Fruit fly (Drosophila melanogaster) whole organism, embryonic: ENCODE data around the gene sv.
A peak's percentile ranks its signal among the peaks of the same experiment; 100 is the strongest.

Source experiments
- Ada2b ChIP-seq: fragments of 200-800 bp; sonication (Bioruptor generic); IDR thresholded peaks from 2 replicates; pipeline ENCODE4 v1.3.6; 2022; ENCODE audit warnings: missing biosample characterization, missing genetic modification characterization
- Asciz ChIP-seq: fragments of 200-800 bp; sonication (Bioruptor generic); optimal IDR thresholded peaks from 2 replicates; lab custom pipeline; 2017; ENCODE audit warnings: missing biosample characterization, mild to moderate bottlenecking, missing genetic modification characterization, missing genetic modification reagents
- Atf6 ChIP-seq: fragments of 200-800 bp; sonication (Bioruptor generic); IDR thresholded peaks from 2 replicates; pipeline ENCODE4 v1.3.6; 2022; ENCODE audit warnings: missing biosample characterization, missing genetic modification characterization
- CG10366 ChIP-seq: fragments of 200-800 bp; sonication (Bioruptor generic); IDR thresholded peaks from 2 replicates; pipeline ENCODE4 v1.3.6; 2022; ENCODE audit warnings: missing biosample characterization, missing genetic modification characterization
- CG10565 ChIP-seq: fragments of 200-800 bp; sonication (Bioruptor generic); optimal IDR thresholded peaks from 3 replicates; lab custom pipeline; 2016; ENCODE audit warnings: missing biosample characterization, mild to moderate bottlenecking, missing genetic modification characterization
- CG11093 ChIP-seq: fragments of 200-800 bp; sonication (Bioruptor generic); IDR thresholded peaks from 3 replicates; pipeline ENCODE4 v1.3.6; 2022; ENCODE audit warnings: missing biosample characterization, missing genetic modification characterization
- CG11723 ChIP-seq: fragments of 200-800 bp; sonication (Bioruptor generic); optimal IDR thresholded peaks from 2 replicates; lab custom pipeline; 2017; ENCODE audit warnings: missing biosample characterization, mild to moderate bottlenecking, missing genetic modification characterization
- CG12219 ChIP-seq: fragments of 200-800 bp; sonication (Bioruptor generic); optimal IDR thresholded peaks from 3 replicates; lab custom pipeline; 2018; ENCODE audit warnings: missing biosample characterization, mild to moderate bottlenecking, missing genetic modification characterization
- CG13296 ChIP-seq: fragments of 200-800 bp; sonication (Bioruptor generic); optimal IDR thresholded peaks from 3 replicates; lab custom pipeline; 2018; ENCODE audit warnings: missing biosample characterization, mild to moderate bottlenecking, missing genetic modification characterization
- CG17385 ChIP-seq: fragments of 200-800 bp; sonication (Bioruptor generic); optimal IDR thresholded peaks from 3 replicates; lab custom pipeline; 2018; ENCODE audit warnings: missing biosample characterization, mild to moderate bottlenecking, missing genetic modification characterization
- CG17802 ChIP-seq: fragments of 200-800 bp; sonication (Bioruptor generic); optimal IDR thresholded peaks from 2 replicates; lab custom pipeline; 2018; ENCODE audit warnings: missing biosample characterization, mild to moderate bottlenecking, missing genetic modification characterization, moderate library complexity
- CG18262 ChIP-seq: fragments of 200-800 bp; optimal IDR thresholded peaks from 3 replicates; lab custom pipeline; 2019; ENCODE audit warnings: missing biosample characterization, mild to moderate bottlenecking, missing genetic modification characterization, moderate library complexity
- CG30020 ChIP-seq: fragments of 200-800 bp; optimal IDR thresholded peaks from 2 replicates; lab custom pipeline; 2019; ENCODE audit warnings: missing biosample characterization, mild to moderate bottlenecking, missing genetic modification characterization, moderate library complexity
- CG4404 ChIP-seq: fragments of 200-800 bp; sonication (Bioruptor generic); IDR thresholded peaks from 2 replicates; pipeline ENCODE4 v1.3.6; 2022; ENCODE audit warnings: missing biosample characterization, missing genetic modification characterization
- CG4854 ChIP-seq: fragments of 200-800 bp; sonication (Bioruptor generic); optimal IDR thresholded peaks from 2 replicates; lab custom pipeline; 2016; ENCODE audit warnings: missing biosample characterization, missing genetic modification characterization, inconsistent platforms
- CG6654 ChIP-seq: fragments of 200-800 bp; sonication (Bioruptor generic); optimal IDR thresholded peaks from 2 replicates; lab custom pipeline; 2017; ENCODE audit warnings: missing biosample characterization, mild to moderate bottlenecking, missing genetic modification characterization
- CG6683 ChIP-seq: fragments of 200-800 bp; sonication (Bioruptor generic); optimal IDR thresholded peaks from 2 replicates; lab custom pipeline; 2017; ENCODE audit warnings: missing biosample characterization, mild to moderate bottlenecking, missing genetic modification characterization, missing genetic modification reagents
- CG7357 ChIP-seq: fragments of 200-800 bp; sonication (Bioruptor generic); IDR thresholded peaks from 3 replicates; pipeline ENCODE4 v1.3.6; 2022; ENCODE audit warnings: missing biosample characterization, missing genetic modification characterization
- CG7839 ChIP-seq: fragments of 200-800 bp; sonication (Bioruptor generic); optimal IDR thresholded peaks from 3 replicates; lab custom pipeline; 2018; ENCODE audit warnings: missing biosample characterization, mild to moderate bottlenecking, missing genetic modification characterization, moderate library complexity
- CG9437 ChIP-seq: fragments of 200-800 bp; sonication (Bioruptor generic); optimal IDR thresholded peaks from 2 replicates; lab custom pipeline; 2018; ENCODE audit warnings: missing biosample characterization, mild to moderate bottlenecking, missing genetic modification characterization
- Eip74EF ChIP-seq, 2 experiments: fragments of 200-800 bp in 1 of 2; fragments of >200 bp in 1 of 2; sonication (Bioruptor generic) in 1 of 2; optimal IDR thresholded peaks; 2 replicates each; lab custom pipeline; 2017 to 2019; ENCODE audit warnings: missing biosample characterization in 2 of 2, missing genetic modification characterization in 2 of 2, mild to moderate bottlenecking in 1 of 2, moderate library complexity in 1 of 2
- Elba2 ChIP-seq: fragments of 200-800 bp; sonication (Bioruptor generic); optimal IDR thresholded peaks from 3 replicates; lab custom pipeline; 2016; ENCODE audit warnings: missing biosample characterization, missing genetic modification characterization
- GATAe ChIP-seq: fragments of 200-800 bp; sonication (Bioruptor generic); conservative IDR thresholded peaks from 2 replicates; pipeline ENCODE4 v1.3.6; 2022; ENCODE audit warnings: missing biosample characterization, missing genetic modification characterization
- H15 ChIP-seq: fragments of 200-800 bp; sonication (Bioruptor generic); IDR thresholded peaks from 3 replicates; pipeline ENCODE4 v1.3.6; 2022; ENCODE audit warnings: missing biosample characterization, missing genetic modification characterization
- Lhr ChIP-seq: fragments of 200-800 bp; sonication (Bioruptor generic); optimal IDR thresholded peaks from 3 replicates; lab custom pipeline; 2017; ENCODE audit warnings: mild to moderate bottlenecking, missing biosample characterization, missing genetic modification reagents, missing genetic modification characterization
- MTF-1 ChIP-seq: fragments of 200-800 bp; sonication (Bioruptor generic); optimal IDR thresholded peaks from 2 replicates; lab custom pipeline; 2018; ENCODE audit warnings: missing biosample characterization, mild to moderate bottlenecking, missing genetic modification characterization, borderline replicate concordance
- Oli ChIP-seq: fragments of 200-800 bp; sonication (Bioruptor generic); optimal IDR thresholded peaks from 2 replicates; lab custom pipeline; 2018; ENCODE audit warnings: missing biosample characterization, mild to moderate bottlenecking, missing genetic modification characterization, moderate library complexity
- Opbp ChIP-seq: fragments of 200-800 bp; sonication (Bioruptor generic); IDR thresholded peaks from 3 replicates; pipeline ENCODE4 v1.3.6; 2022; ENCODE audit warnings: missing biosample characterization, missing genetic modification characterization; ENCODE audit not compliant: partially characterized antibody
- Sry-β ChIP-seq: fragments of 200-800 bp; sonication (Bioruptor generic); optimal IDR thresholded peaks from 2 replicates; lab custom pipeline; 2018; ENCODE audit warnings: missing biosample characterization, mild to moderate bottlenecking, missing genetic modification characterization, moderate library complexity
- ap ChIP-seq: fragments of 200-800 bp; sonication (Bioruptor generic); IDR thresholded peaks from 2 replicates; pipeline ENCODE4 v1.3.6; 2022; ENCODE audit warnings: missing biosample characterization, missing genetic modification characterization
- bowl ChIP-seq: fragments of 200-800 bp; sonication (Bioruptor generic); IDR thresholded peaks from 2 replicates; pipeline ENCODE4 v1.3.6; 2022; ENCODE audit warnings: missing biosample characterization, missing genetic modification characterization
- crc ChIP-seq: fragments of 200-800 bp; sonication (Bioruptor generic); optimal IDR thresholded peaks from 2 replicates; lab custom pipeline; 2016; ENCODE audit warnings: missing biosample characterization, missing genetic modification characterization
- danr ChIP-seq: fragments of 200-800 bp; sonication (Bioruptor generic); IDR thresholded peaks from 2 replicates; pipeline ENCODE4 v1.3.6; 2022; ENCODE audit warnings: missing biosample characterization, missing genetic modification characterization
- dysf ChIP-seq: fragments of 200-800 bp; sonication (Bioruptor generic); IDR thresholded peaks from 3 replicates; pipeline ENCODE4 v1.3.6; 2022; ENCODE audit warnings: missing biosample characterization, missing genetic modification characterization
- eve ChIP-seq, 2 experiments: fragments of >200 bp; optimal IDR thresholded peaks; 2 replicates each; lab custom pipeline; 2017; ENCODE audit warnings: missing biosample characterization in 2 of 2, missing genetic modification characterization in 2 of 2
- fd64A ChIP-seq: fragments of 200-800 bp; sonication (Bioruptor generic); optimal IDR thresholded peaks from 3 replicates; lab custom pipeline; 2018; ENCODE audit warnings: missing biosample characterization, mild to moderate bottlenecking, missing genetic modification characterization
- gce ChIP-seq: fragments of 200-800 bp; sonication (Bioruptor generic); IDR thresholded peaks from 3 replicates; pipeline ENCODE4 v1.3.6; 2022; ENCODE audit warnings: missing biosample characterization, missing genetic modification characterization
- gfzf ChIP-seq: fragments of 200-800 bp; sonication (Bioruptor generic); optimal IDR thresholded peaks from 2 replicates; lab custom pipeline; 2016; ENCODE audit warnings: missing biosample characterization, mild to moderate bottlenecking, missing genetic modification characterization, moderate library complexity
- gro ChIP-seq: fragments of 200-800 bp; sonication (Bioruptor generic); optimal IDR thresholded peaks from 2 replicates; lab custom pipeline; 2016; ENCODE audit warnings: missing biosample characterization, missing genetic modification characterization
- lilli ChIP-seq: fragments of 200-800 bp; sonication (Bioruptor generic); optimal IDR thresholded peaks from 3 replicates; lab custom pipeline; 2016; ENCODE audit warnings: missing biosample characterization, missing genetic modification characterization
- maf-S ChIP-seq: fragments of 200-800 bp; sonication (Bioruptor generic); optimal IDR thresholded peaks from 2 replicates; lab custom pipeline; 2016; ENCODE audit warnings: missing biosample characterization, missing genetic modification characterization
- mam ChIP-seq: fragments of 200-800 bp; sonication (Bioruptor generic); optimal IDR thresholded peaks from 3 replicates; lab custom pipeline; 2016; ENCODE audit warnings: missing biosample characterization, missing genetic modification characterization
- nerfin-2 ChIP-seq: fragments of 200-800 bp; sonication (Bioruptor generic); IDR thresholded peaks from 2 replicates; pipeline ENCODE4 v1.3.6; 2022; ENCODE audit warnings: missing biosample characterization, missing genetic modification characterization; ENCODE audit not compliant: partially characterized antibody
- odd ChIP-seq: fragments of 200-800 bp; sonication (Bioruptor generic); optimal IDR thresholded peaks from 2 replicates; lab custom pipeline; 2017; ENCODE audit warnings: missing biosample characterization, mild to moderate bottlenecking, missing genetic modification characterization
- pzg ChIP-seq: fragments of 200-800 bp; sonication (Bioruptor generic); optimal IDR thresholded peaks from 3 replicates; lab custom pipeline; 2018; ENCODE audit warnings: missing biosample characterization, mild to moderate bottlenecking, missing genetic modification characterization, moderate library complexity
- repo ChIP-seq: fragments of 200-800 bp; sonication (Bioruptor generic); optimal IDR thresholded peaks from 2 replicates; lab custom pipeline; 2016; ENCODE audit warnings: missing biosample characterization, missing genetic modification characterization
- unpg ChIP-seq: fragments of 200-800 bp; sonication (Bioruptor generic); optimal IDR thresholded peaks from 3 replicates; lab custom pipeline; 2018; ENCODE audit warnings: missing biosample characterization, mild to moderate bottlenecking, missing genetic modification characterization, moderate library complexity
- wek ChIP-seq: fragments of 200-800 bp; sonication (Bioruptor generic); optimal IDR thresholded peaks from 3 replicates; lab custom pipeline; 2018; ENCODE audit warnings: missing biosample characterization, mild to moderate bottlenecking, missing genetic modification characterization, moderate library complexity
- wor ChIP-seq: fragments of 200-800 bp; sonication (Bioruptor generic); IDR thresholded peaks from 2 replicates; pipeline ENCODE4 v1.3.6; 2022; ENCODE audit warnings: missing biosample characterization, missing genetic modification characterization
- zfh1 ChIP-seq: fragments of 200-800 bp; sonication (Bioruptor generic); IDR thresholded peaks from 3 replicates; pipeline ENCODE4 v1.3.6; 2022; ENCODE audit warnings: missing biosample characterization, missing genetic modification characterization

Gene sv

DNA sequence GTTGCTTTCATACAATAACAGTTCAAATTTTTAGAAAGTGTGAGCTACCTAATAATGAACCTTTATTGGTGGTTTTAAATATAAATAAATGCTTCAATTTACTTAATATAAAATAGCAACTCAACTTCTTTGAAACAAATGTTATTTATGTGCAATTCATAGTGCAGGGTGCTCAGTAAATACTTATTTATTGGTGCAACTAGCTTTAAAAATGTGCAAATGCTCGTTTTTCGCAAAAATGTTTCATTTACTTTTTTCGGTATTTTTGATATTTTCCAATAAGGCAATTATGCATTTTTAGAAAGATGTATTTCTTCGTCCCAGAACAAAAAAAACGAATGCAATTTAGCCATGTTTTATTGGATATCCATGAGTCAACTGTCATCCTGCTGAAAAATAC lies 56.1 kb downstream of the sv start:
- TF ChIP-seq gfzf (peak; percentile 17), eve (GFP tag; optimal IDR thresholded peaks at IDR 0.05; lab: Kevin White, UChicago) (peak in 1 of 2 experiments; percentile 26), CG11723 (GFP tag; lab: Kevin White, UChicago) (peak; percentile 1), CG17385 (GFP tag; lab: Kevin White, UChicago) (no peak), CG6654 (GFP tag; lab: Kevin White, UChicago) (no peak), CG17802 (tag; lab: Kevin White, UChicago) (peak; percentile 37), CG30020 (tag; lab: Kevin White, UChicago) (peak; percentile 91), Elba2 (GFP tag; lab: Kevin White, UChicago) (peak; percentile 47)

dm6 chr4:1146456-1146855 lies 57.9 kb downstream of the sv start:
- no peak for TF ChIP-seq crc
- no peak for TF ChIP-seq Oli (tag; lab: Kevin White, UChicago)
- TF ChIP-seq gro (GFP tag; lab: Kevin White, UChicago) = peak; percentile 32
- no peak for TF ChIP-seq dysf (GFP tag; lab: Robert Waterston, UW)
- TF ChIP-seq GATAe (GFP tag; lab: Robert Waterston, UW) = no peak
- no peak for TF ChIP-seq ap (GFP tag; lab: Robert Waterston, UW)
- no peak for TF ChIP-seq CG4854 (GFP tag; lab: Kevin White, UChicago)
- TF ChIP-seq wek (GFP tag; lab: Kevin White, UChicago) = no peak
- TF ChIP-seq Ada2b = no peak
- no peak for TF ChIP-seq CG12219 (GFP tag; lab: Kevin White, UChicago)
- peak; percentile 46 for TF ChIP-seq pzg (GFP tag; lab: Kevin White, UChicago)
- TF ChIP-seq mam = no peak
- TF ChIP-seq MTF-1 (GFP tag; lab: Kevin White, UChicago) = no peak
- TF ChIP-seq CG11093 (GFP tag; lab: Robert Waterston, UW) = no peak
- no peak for TF ChIP-seq H15 (GFP tag; lab: Robert Waterston, UW)
- TF ChIP-seq CG10565 (GFP tag; lab: Kevin White, UChicago) = no peak
- no peak for TF ChIP-seq odd (GFP tag; lab: Kevin White, UChicago)
- TF ChIP-seq Atf6 = no peak
- peak; percentile 98 for TF ChIP-seq CG11723 (GFP tag; lab: Kevin White, UChicago)
- no peak for TF ChIP-seq wor (GFP tag; lab: Robert Waterston, UW)
- no peak for TF ChIP-seq Opbp (GFP tag; lab: Robert Waterston, UW)
- TF ChIP-seq danr (GFP tag; lab: Robert Waterston, UW) = no peak
- TF ChIP-seq gce (GFP tag; lab: Robert Waterston, UW) = no peak
- TF ChIP-seq bowl (GFP tag; lab: Robert Waterston, UW) = no peak
- no peak for TF ChIP-seq repo (GFP tag; lab: Kevin White, UChicago)
- TF ChIP-seq CG4404 (GFP tag; lab: Robert Waterston, UW) = no peak
- peak; percentile 5 for TF ChIP-seq CG9437 (GFP tag; lab: Kevin White, UChicago)
- TF ChIP-seq Eip74EF (GFP tag; optimal IDR thresholded peaks at IDR 0.05; lab: Kevin White, UChicago) = no peak
- TF ChIP-seq fd64A = no peak
- TF ChIP-seq lilli = peak; percentile 21
- peak; percentile 24 for TF ChIP-seq CG13296 (GFP tag; lab: Kevin White, UChicago)
- TF ChIP-seq Asciz (GFP tag; lab: Kevin White, UChicago) = no peak
- TF ChIP-seq CG7357 (GFP tag; lab: Robert Waterston, UW) = peak; percentile 94
- no peak for TF ChIP-seq CG10366 (GFP tag; lab: Robert Waterston, UW)
- TF ChIP-seq CG18262 (tag; lab: Kevin White, UChicago) = no peak
- TF ChIP-seq CG6683 = no peak
- no peak for TF ChIP-seq Sry-β (GFP tag; lab: Kevin White, UChicago)
- TF ChIP-seq CG7839 (tag; lab: Kevin White, UChicago) = no peak
- no peak for TF ChIP-seq maf-S (GFP tag; lab: Kevin White, UChicago)
- no peak for TF ChIP-seq zfh1 (GFP tag; lab: Robert Waterston, UW)
- TF ChIP-seq unpg (GFP tag; lab: Kevin White, UChicago) = no peak
- peak; percentile 85 for TF ChIP-seq Lhr
- no peak; the same call in 1 of the 2 replicates for TF ChIP-seq nerfin-2
